Fruit fly (Drosophila melanogaster): Measurements from ENCODE around the gene LManIII.
A peak's percentile ranks its signal among the peaks of the same experiment; 100 is the strongest.

The LManIII gene

dm6 chr2L:8787575-8787974 lies 19.1 kb upstream of the LManIII start:
- no peak for TF ChIP-seq gl (tag; optimal IDR thresholded peaks at IDR 0.05)
- no peak for TF ChIP-seq rn (GFP tag; IDR thresholded peaks at IDR 0.05)
- no peak for TF ChIP-seq D1 (tag; optimal IDR thresholded peaks at IDR 0.05)
- no peak for TF ChIP-seq CG10348 (GFP tag; IDR thresholded peaks at IDR 0.05)
- TF ChIP-seq CG4496 (GFP tag; IDR thresholded peaks at IDR 0.05), result no peak
- TF ChIP-seq CG15710 (tag; optimal IDR thresholded peaks at IDR 0.05), result no peak
- no peak for TF ChIP-seq Pif1B (GFP tag; optimal IDR thresholded peaks at IDR 0.05)
- TF ChIP-seq EcR (GFP tag; optimal IDR thresholded peaks at IDR 0.05), result no peak
- TF ChIP-seq Snoo (tag; optimal IDR thresholded peaks at IDR 0.05), result no peak
- TF ChIP-seq CG34367 (tag; optimal IDR thresholded peaks at IDR 0.05), result no peak
- TF ChIP-seq CG9948 (tag; optimal IDR thresholded peaks at IDR 0.05), result no peak
- TF ChIP-seq Ets98B (GFP tag; IDR thresholded peaks at IDR 0.05), result no peak
- no peak for TF ChIP-seq CG17806 (tag; optimal IDR thresholded peaks at IDR 0.05)
- no peak for TF ChIP-seq CG14655 (GFP tag; optimal IDR thresholded peaks at IDR 0.05)
- TF ChIP-seq Pif1A (GFP tag; optimal IDR thresholded peaks at IDR 0.05), result no peak
- TF ChIP-seq fd96Ca (GFP tag; IDR thresholded peaks at IDR 0.05), result no peak

dm6 chr2L:8784731-8785130 lies 16.2 kb upstream of the LManIII start:
- TF ChIP-seq CG14655 (GFP tag; optimal IDR thresholded peaks at IDR 0.05), result no peak
- no peak for TF ChIP-seq CG8159 (tag; optimal IDR thresholded peaks at IDR 0.05)
- no peak for TF ChIP-seq gl (tag; optimal IDR thresholded peaks at IDR 0.05)
- no peak for TF ChIP-seq fd96Ca (GFP tag; IDR thresholded peaks at IDR 0.05)
- TF ChIP-seq CG32121 (GFP tag; IDR thresholded peaks at IDR 0.05), result no peak
- no peak for TF ChIP-seq CG13204 (GFP tag; optimal IDR thresholded peaks at IDR 0.05)
- no peak for TF ChIP-seq Pif1A (GFP tag; optimal IDR thresholded peaks at IDR 0.05)
- no peak for TF ChIP-seq EcR (GFP tag; optimal IDR thresholded peaks at IDR 0.05)
- TF ChIP-seq rn (GFP tag; IDR thresholded peaks at IDR 0.05), result no peak
- no peak for TF ChIP-seq CG10348 (GFP tag; IDR thresholded peaks at IDR 0.05)
- TF ChIP-seq Pif1B (GFP tag; optimal IDR thresholded peaks at IDR 0.05), result no peak

dm6 chr2L:8782400-8782799 lies 13.9 kb upstream of the LManIII start, which contains the start of gene CG42710:
CG42710 (minus strand) TSS chr2L:8782500.
- TF ChIP-seq Pif1A (GFP tag; optimal IDR thresholded peaks at IDR 0.05) (no peak), Pif1B (GFP tag; optimal IDR thresholded peaks at IDR 0.05) (no peak), gl (tag; optimal IDR thresholded peaks at IDR 0.05) (no peak), CG13204 (GFP tag; optimal IDR thresholded peaks at IDR 0.05) (no peak), D1 (tag; optimal IDR thresholded peaks at IDR 0.05) (no peak), CG10348 (GFP tag; IDR thresholded peaks at IDR 0.05) (no peak), CG8301 (tag; optimal IDR thresholded peaks at IDR 0.05) (no peak), CG14655 (GFP tag; optimal IDR thresholded peaks at IDR 0.05) (no peak), EcR (GFP tag; optimal IDR thresholded peaks at IDR 0.05) (no peak), CG9948 (tag; optimal IDR thresholded peaks at IDR 0.05) (no peak), CG4496 (GFP tag; IDR thresholded peaks at IDR 0.05) (no peak), CG17806 (tag; optimal IDR thresholded peaks at IDR 0.05) (no peak), Ets98B (GFP tag; IDR thresholded peaks at IDR 0.05) (no peak), fd96Ca (GFP tag; IDR thresholded peaks at IDR 0.05) (no peak), Snoo (tag; optimal IDR thresholded peaks at IDR 0.05) (no peak), CG32121 (GFP tag; IDR thresholded peaks at IDR 0.05) (no peak)

DNA sequence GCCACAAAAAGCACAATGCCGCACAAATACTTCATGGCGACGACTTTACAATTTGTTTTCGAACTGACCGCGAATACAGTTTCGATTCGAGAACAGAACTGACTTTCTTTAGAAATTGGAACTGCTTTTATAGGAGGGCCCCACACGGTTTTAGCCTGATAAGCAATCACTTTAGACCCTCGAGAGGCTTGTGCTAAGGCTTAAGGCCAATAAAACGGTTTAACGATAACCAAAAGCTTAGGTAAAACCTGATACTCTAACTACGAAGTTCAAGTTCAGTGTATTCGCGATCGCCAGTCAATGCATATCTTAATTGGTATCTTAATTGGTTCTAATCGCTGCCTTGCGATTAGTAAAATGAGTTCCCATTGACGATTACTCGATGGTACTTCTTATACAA lies 12.6 kb upstream of the LManIII start, which contains the start of gene LManVI:
Gene LManVI, minus strand, starts transcription at position 101 of the 400 bp plus-strand sequence.
- TF ChIP-seq rn (GFP tag; IDR thresholded peaks at IDR 0.05) (no peak), CG15710 (tag; optimal IDR thresholded peaks at IDR 0.05) (no peak), CG9948 (tag; optimal IDR thresholded peaks at IDR 0.05) (no peak), Pif1A (GFP tag; optimal IDR thresholded peaks at IDR 0.05) (no peak), Snoo (tag; optimal IDR thresholded peaks at IDR 0.05) (no peak), CG12605 (GFP tag; IDR thresholded peaks at IDR 0.05) (no peak), CG4496 (GFP tag; IDR thresholded peaks at IDR 0.05) (no peak), CG10348 (GFP tag; IDR thresholded peaks at IDR 0.05) (no peak), CG34367 (tag; optimal IDR thresholded peaks at IDR 0.05) (no peak)

- TF ChIP-seq EcR (GFP tag; optimal IDR thresholded peaks at IDR 0.05) (no peak), CG4496 (GFP tag; IDR thresholded peaks at IDR 0.05) (no peak), D1 (tag; optimal IDR thresholded peaks at IDR 0.05) (no peak), rn (GFP tag; IDR thresholded peaks at IDR 0.05) (no peak), Ets98B (GFP tag; IDR thresholded peaks at IDR 0.05) (no peak), CG15710 (tag; optimal IDR thresholded peaks at IDR 0.05) (no peak), Pif1B (GFP tag; optimal IDR thresholded peaks at IDR 0.05) (no peak), Pif1A (GFP tag; optimal IDR thresholded peaks at IDR 0.05) (no peak), gl (tag; optimal IDR thresholded peaks at IDR 0.05) (no peak), CG34367 (tag; optimal IDR thresholded peaks at IDR 0.05) (no peak)
These were observed 7.7 kb upstream of the LManIII start, which contains the start of gene LManV for dm6 chr2L:8776163-8776562. LManV (minus strand) TSS chr2L:8776263.

DNA sequence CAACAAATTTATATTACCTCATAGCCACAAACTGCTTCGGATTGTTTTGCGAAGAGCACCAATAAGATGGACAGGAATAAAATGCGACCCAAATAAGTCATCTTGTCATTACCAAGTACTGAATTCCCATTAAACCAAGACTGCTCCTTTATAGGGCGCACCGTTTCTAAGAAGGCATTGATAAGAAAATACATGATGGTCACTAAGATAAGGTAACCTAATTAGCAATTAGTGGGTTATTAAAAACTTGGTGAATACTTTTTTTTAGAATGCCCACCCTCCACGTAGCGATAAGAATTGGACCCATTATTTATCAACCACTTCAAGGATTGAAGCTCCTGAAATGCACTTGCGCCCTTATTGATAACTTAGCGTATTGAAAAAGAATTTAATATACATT lies 3.7 kb upstream of the LManIII start, which contains the start of gene LManIV:
Gene LManIV, minus strand, starts transcription at position 101 of the 400 bp plus-strand sequence.
- TF ChIP-seq D1 (tag; optimal IDR thresholded peaks at IDR 0.05) (no peak), CG15710 (tag; optimal IDR thresholded peaks at IDR 0.05) (no peak)

dm6 chr2L:8762833-8763232 lies 5.7 kb downstream of the LManIII start:
- TF ChIP-seq CG8159 (tag; optimal IDR thresholded peaks at IDR 0.05) (peak; percentile 33), CG8301 (tag; optimal IDR thresholded peaks at IDR 0.05) (no peak), CG14655 (GFP tag; optimal IDR thresholded peaks at IDR 0.05) (peak; percentile 41)

Data from whole organism, pupa.